Worm (Caenorhabditis elegans) whole organism, L2 larva: ENCODE results near the gene R05G6.9.
A peak's percentile ranks its signal among the peaks of the same experiment; 100 is the strongest.

ENCODE experiments used
- lin-39 ChIP-seq: fragments of 150-350 bp; optimal IDR thresholded peaks from 2 replicates; lab custom pipeline; 2014; ENCODE audit warnings: missing biosample characterization, missing genetic modification reagents, missing genetic modification characterization
- unc-62 ChIP-seq: fragments of 150-350 bp; optimal IDR thresholded peaks from 2 replicates; lab custom pipeline; 2014; ENCODE audit warnings: missing biosample characterization, missing genetic modification reagents, missing genetic modification characterization
- ztf-1 ChIP-seq: fragments of 200-800 bp; sonication (Bioruptor generic); conservative IDR thresholded peaks from 2 replicates; pipeline ENCODE4 v1.3.6; 2022; ENCODE audit warnings: missing genetic modification characterization, missing compliant biosample characterization
- ztf-4 ChIP-seq: fragments of 150-350 bp; optimal IDR thresholded peaks from 2 replicates; lab custom pipeline; 2014; ENCODE audit warnings: missing biosample characterization, missing genetic modification characterization

DNA sequence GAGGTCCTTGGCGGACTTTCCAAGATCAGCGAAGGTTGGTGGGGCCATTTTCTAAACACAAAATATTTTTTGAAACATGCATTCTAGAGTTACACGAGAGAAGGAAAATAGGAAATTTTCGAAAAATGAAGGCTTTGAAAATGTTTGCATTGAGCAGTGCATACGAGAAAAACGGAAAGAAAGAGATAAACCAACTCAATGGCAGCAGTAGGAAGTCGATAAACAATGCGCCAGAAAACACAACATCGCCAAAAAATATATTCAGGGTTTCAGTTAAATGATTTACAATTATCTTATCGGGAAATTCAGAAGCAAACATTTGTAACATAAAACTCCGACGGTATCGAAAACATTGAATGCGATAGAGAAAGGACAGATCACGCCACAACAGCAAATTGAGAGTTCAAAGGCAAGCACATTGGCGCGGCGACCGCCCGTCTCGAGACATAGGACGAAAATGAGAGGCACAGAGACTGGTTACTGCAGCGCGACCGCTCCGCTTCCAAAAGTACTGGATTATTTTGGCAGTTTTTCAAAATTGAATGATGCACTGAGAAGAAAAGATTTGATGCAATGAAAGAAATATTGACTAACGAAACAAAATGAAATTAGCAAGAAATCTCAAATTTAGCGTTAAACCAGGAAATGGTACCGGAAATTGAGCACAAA, 8.1 kb downstream of the R05G6.9 start, which contains the start of the genes vdac-1 and R05G6.5:
- TF ChIP-seq ztf-4 (tag; lab: Kevin White, UChicago) (peak; percentile 51), lin-39 (tag; lab: Kevin White, UChicago) (no peak), ztf-1 (GFP tag; lab: Robert Waterston, UW) (no peak), unc-62 (GFP tag; lab: Kevin White, UChicago) (no peak)
